Worm (Caenorhabditis elegans) whole organism, young adult: ENCODE results near the gene cysl-3.
A peak's percentile ranks its signal among the peaks of the same experiment; 100 is the strongest.

Experiments used
- B0261.1 ChIP-seq: sonication (generic microtip); optimal IDR thresholded peaks from 2 replicates; lab custom pipeline; 2016; ENCODE audit warnings: mild to moderate bottlenecking, missing genetic modification characterization, moderate library complexity, missing compliant biosample characterization
- B0336.3 ChIP-seq: fragments of 200-800 bp; sonication (Bioruptor generic); IDR thresholded peaks from 2 replicates; pipeline ENCODE4 v1.3.6; 2022; ENCODE audit warnings: missing genetic modification characterization, missing compliant biosample characterization
- D2030.7 ChIP-seq: fragments of 200-800 bp; sonication (Bioruptor generic); IDR thresholded peaks from 2 replicates; pipeline ENCODE4 v1.3.6; 2022; ENCODE audit warnings: missing genetic modification reagents, missing genetic modification characterization, missing compliant biosample characterization
- F10E7.11 ChIP-seq: sonication (generic microtip); optimal IDR thresholded peaks from 2 replicates; lab custom pipeline; 2017; ENCODE audit warnings: mild to moderate bottlenecking, missing genetic modification characterization, moderate library complexity, missing compliant biosample characterization
- F22D6.2 ChIP-seq: sonication (generic microtip); optimal IDR thresholded peaks from 2 replicates; lab custom pipeline; 2016; ENCODE audit warnings: mild to moderate bottlenecking, missing genetic modification characterization, missing compliant biosample characterization
- F49E8.2 ChIP-seq: sonication (generic microtip); optimal IDR thresholded peaks from 3 replicates; lab custom pipeline; 2017; ENCODE audit warnings: missing genetic modification characterization, mild to moderate bottlenecking, missing compliant biosample characterization, antibody characterized with exemption, moderate library complexity; ENCODE audit not compliant: insufficient read depth
- F52B5.7 ChIP-seq: sonication (generic microtip); optimal IDR thresholded peaks from 2 replicates; lab custom pipeline; 2016; ENCODE audit warnings: mild to moderate bottlenecking, missing genetic modification characterization, missing compliant biosample characterization
- Y53G8AR.9 ChIP-seq: fragments of 200-800 bp; sonication (Bioruptor generic); conservative IDR thresholded peaks from 2 replicates; pipeline ENCODE4 v1.3.6; 2022; ENCODE audit warnings: missing genetic modification reagents, missing genetic modification characterization, missing compliant biosample characterization
- Y79H2A.3 ChIP-seq: fragments of 200-800 bp; sonication (Bioruptor generic); conservative IDR thresholded peaks from 2 replicates; pipeline ENCODE4 v1.3.6; 2022; ENCODE audit warnings: missing genetic modification reagents, missing genetic modification characterization, missing compliant biosample characterization
- ama-1 ChIP-seq, 3 experiments: fragments of 150-350 bp in 1 of 3; sonication (generic microtip) in 2 of 3; optimal IDR thresholded peaks; 2 replicates each; lab custom pipeline; 2014 to 2018; ENCODE audit warnings: missing biosample characterization in 2 of 3, missing genetic modification characterization in 2 of 3, missing genetic modification reagents in 2 of 3
- attf-5 ChIP-seq: fragments of 200-800 bp; sonication (Bioruptor generic); optimal IDR thresholded peaks from 2 replicates; lab custom pipeline; 2018; ENCODE audit warnings: mild to moderate bottlenecking, missing genetic modification characterization, missing compliant biosample characterization
- cebp-1 ChIP-seq, 2 experiments: fragments of 200-800 bp in 1 of 2; sonication (Bioruptor generic) in 1 of 2; sonication (generic microtip) in 1 of 2; IDR thresholded peaks in 1 of 2; optimal IDR thresholded peaks in 1 of 2; 2 replicates each; pipeline versions ENCODE4 v1.3.6 to Lab custom; 2017 to 2022; ENCODE audit warnings: missing compliant biosample characterization in 2 of 2, missing genetic modification characterization in 2 of 2, mild to moderate bottlenecking in 1 of 2, missing genetic modification reagents in 1 of 2, moderate library complexity in 1 of 2
- cebp-2 ChIP-seq: fragments of 200-800 bp; sonication (Bioruptor generic); IDR thresholded peaks from 2 replicates; pipeline ENCODE4 v1.3.6; 2022; ENCODE audit warnings: missing genetic modification characterization, missing compliant biosample characterization
- ceh-58 ChIP-seq: fragments of 200-800 bp; sonication (Bioruptor generic); IDR thresholded peaks from 2 replicates; pipeline ENCODE4 v1.3.6; 2022; ENCODE audit warnings: missing genetic modification characterization, missing compliant biosample characterization
- ceh-79 ChIP-seq: sonication (generic microtip); optimal IDR thresholded peaks from 2 replicates; lab custom pipeline; 2017; ENCODE audit warnings: mild to moderate bottlenecking, missing genetic modification characterization, missing compliant biosample characterization
- ceh-91 ChIP-seq: fragments of 200-800 bp; sonication (Bioruptor generic); IDR thresholded peaks from 2 replicates; pipeline ENCODE4 v1.3.6; 2022; ENCODE audit warnings: missing genetic modification reagents, missing genetic modification characterization, missing compliant biosample characterization
- efl-1 ChIP-seq: fragments of 150-350 bp; optimal IDR thresholded peaks from 2 replicates; lab custom pipeline; 2014; ENCODE audit warnings: missing biosample characterization, missing genetic modification reagents, missing genetic modification characterization
- fkh-3 ChIP-seq: sonication (generic microtip); optimal IDR thresholded peaks from 2 replicates; lab custom pipeline; 2016; ENCODE audit warnings: mild to moderate bottlenecking, missing genetic modification characterization, missing compliant biosample characterization
- lin-26 ChIP-seq: fragments of 200-800 bp; sonication (Bioruptor generic); IDR thresholded peaks from 2 replicates; pipeline ENCODE4 v1.3.6; 2022; ENCODE audit warnings: missing genetic modification reagents, missing genetic modification characterization, missing compliant biosample characterization
- lir-1 ChIP-seq: fragments of 200-800 bp; sonication (Bioruptor generic); conservative IDR thresholded peaks from 2 replicates; pipeline ENCODE4 v1.3.6; 2022; ENCODE audit warnings: missing genetic modification reagents, missing genetic modification characterization, missing compliant biosample characterization
- madf-6 ChIP-seq: fragments of 200-800 bp; sonication (Bioruptor generic); IDR thresholded peaks from 2 replicates; pipeline ENCODE4 v1.3.6; 2022; ENCODE audit warnings: missing genetic modification reagents, missing genetic modification characterization, missing compliant biosample characterization
- madf-8 ChIP-seq: fragments of 200-800 bp; sonication (Bioruptor generic); conservative IDR thresholded peaks from 2 replicates; pipeline ENCODE4 v1.3.6; 2022; ENCODE audit warnings: missing genetic modification reagents, missing genetic modification characterization, missing compliant biosample characterization
- nhr-27 ChIP-seq: fragments of 200-800 bp; sonication (Bioruptor generic); optimal IDR thresholded peaks from 2 replicates; lab custom pipeline; 2018; ENCODE audit warnings: mild to moderate bottlenecking, missing genetic modification characterization, moderate library complexity, missing compliant biosample characterization
- nhr-80 ChIP-seq: sonication (generic microtip); optimal IDR thresholded peaks from 2 replicates; lab custom pipeline; 2016; ENCODE audit warnings: missing genetic modification characterization, missing compliant biosample characterization
- rcor-1 ChIP-seq: fragments of 200-800 bp; sonication (Bioruptor generic); IDR thresholded peaks from 2 replicates; pipeline ENCODE4 v1.3.6; 2022; ENCODE audit warnings: missing genetic modification reagents, missing genetic modification characterization, missing compliant biosample characterization
- snpc-1.1 ChIP-seq: sonication (generic microtip); optimal IDR thresholded peaks from 2 replicates; lab custom pipeline; 2017; ENCODE audit warnings: missing genetic modification characterization, mild to moderate bottlenecking, missing compliant biosample characterization, antibody characterized with exemption, moderate library complexity, missing genotype, missing genetic modification reagents; ENCODE audit not compliant: insufficient read depth
- tbp1 ChIP-seq: fragments of 200-800 bp; sonication (Bioruptor generic); optimal IDR thresholded peaks from 2 replicates; lab custom pipeline; 2018; ENCODE audit warnings: mild to moderate bottlenecking, missing genetic modification characterization, missing compliant biosample characterization
- tlf-1 ChIP-seq: fragments of 200-800 bp; sonication (Bioruptor generic); optimal IDR thresholded peaks from 2 replicates; lab custom pipeline; 2018; ENCODE audit warnings: mild to moderate bottlenecking, missing genetic modification characterization, missing compliant biosample characterization
- xnd-1 ChIP-seq: sonication (generic microtip); optimal IDR thresholded peaks from 2 replicates; lab custom pipeline; 2016; ENCODE audit warnings: missing genotype, missing genetic modification reagents, missing genetic modification characterization, missing compliant biosample characterization
- zfh-2 ChIP-seq: fragments of 200-800 bp; sonication (Bioruptor generic); conservative IDR thresholded peaks from 2 replicates; pipeline ENCODE4 v1.3.6; 2022; ENCODE audit warnings: missing genetic modification reagents, missing genetic modification characterization, missing compliant biosample characterization

Gene cysl-3

DNA sequence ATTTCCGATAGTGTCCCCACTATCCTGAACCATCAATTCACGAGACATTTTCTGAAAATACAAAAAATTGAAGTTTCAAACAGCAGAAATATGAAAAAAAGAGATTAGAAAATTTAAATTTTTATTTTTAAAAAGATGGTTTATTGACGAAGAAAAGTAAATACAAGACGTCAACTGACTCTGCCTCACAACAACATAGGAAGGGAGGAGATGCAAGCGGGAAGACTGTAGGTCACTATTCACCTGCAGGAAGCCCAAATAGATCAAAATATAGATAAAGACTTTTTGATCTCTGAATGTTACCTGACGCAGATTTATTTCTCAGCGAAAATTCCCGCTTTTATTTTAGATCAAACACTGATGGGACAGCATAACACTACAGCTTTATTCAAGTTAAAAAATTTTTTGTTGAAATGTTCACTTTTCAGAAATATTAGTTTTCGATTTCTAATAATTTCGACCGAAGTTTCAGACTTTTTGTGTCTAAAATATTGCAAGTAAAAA is at the start of gene cysl-3:
Gene cysl-3, minus strand, starts transcription at position 51 of the 504 bp plus-strand sequence.
- TF ChIP-seq Y53G8AR.9 (GFP tag; lab: Robert Waterston, UW) (0 out of 2 replicates have a peak, but pooled peaks have one; percentile 18), madf-8 (peak; percentile 65), efl-1 (peak; percentile 62), tlf-1 (GFP tag; lab: Kevin White, UChicago) (no peak), madf-6 (GFP tag; lab: Robert Waterston, UW) (peak; percentile 85)

DNA sequence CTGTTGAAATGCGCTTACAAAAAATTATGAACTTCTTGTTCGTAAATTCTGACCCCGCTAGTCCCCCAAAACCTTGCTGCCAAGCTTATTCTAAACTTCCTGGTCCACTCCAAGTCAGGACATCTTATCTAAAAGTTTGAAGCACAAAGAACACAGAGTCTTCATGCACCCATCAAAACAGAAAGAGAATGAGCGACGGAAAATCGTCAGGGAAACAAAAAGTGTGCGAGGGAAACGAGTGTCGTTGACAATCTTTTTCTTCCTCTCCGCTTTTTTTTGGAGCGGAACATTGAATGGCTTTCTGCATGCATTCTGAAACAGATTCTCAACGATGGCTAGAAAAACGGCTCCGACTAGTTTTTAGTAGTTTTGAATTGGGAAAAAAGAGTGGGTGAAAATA is 49.3 kb upstream of the cysl-3 start:
- TF ChIP-seq fkh-3 (tag; lab: Kevin White, UChicago) (no peak), F52B5.7 (no peak), B0261.1 (tag; lab: Kevin White, UChicago) (no peak), F49E8.2 (tag; lab: Kevin White, UChicago) (no peak), tbp1 (GFP tag; lab: Kevin White, UChicago) (no peak), ceh-79 (tag; lab: Kevin White, UChicago) (no peak), madf-8 (no peak), ceh-58 (GFP tag; lab: Robert Waterston, UW) (no peak), lin-26 (no peak), ama-1 (optimal IDR thresholded peaks at IDR 0.05; lab: Kevin White, UChicago) (no peak), ama-1 (GFP tag; optimal IDR thresholded peaks at IDR 0.05; lab: Kevin White, UChicago) (no peak), nhr-80 (tag; lab: Kevin White, UChicago) (no peak)

DNA sequence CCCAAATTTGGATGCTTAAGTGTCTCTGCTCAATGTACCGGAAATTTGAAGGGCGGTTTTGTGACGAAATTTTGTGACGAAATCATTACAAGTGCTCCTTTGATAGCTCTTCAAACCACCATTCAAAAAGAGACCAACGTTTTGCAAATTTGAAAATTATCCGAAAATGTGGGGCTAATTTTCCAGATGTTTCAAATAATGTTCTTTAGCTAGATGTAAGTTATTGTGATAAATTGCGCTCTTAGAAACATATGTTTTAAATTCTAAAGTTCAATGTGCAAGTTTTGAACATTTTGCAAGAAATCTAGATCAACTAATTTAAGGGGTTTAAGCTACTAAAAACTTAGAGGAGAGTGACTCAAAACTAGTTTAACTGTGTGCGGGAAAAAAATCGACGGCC is 44.9 kb upstream of the cysl-3 start:
- TF ChIP-seq cebp-1 (GFP tag; IDR thresholded peaks at IDR 0.05; lab: Robert Waterston, UW): no peak
- peak; percentile 27 for TF ChIP-seq cebp-1 (tag; optimal IDR thresholded peaks at IDR 0.05; lab: Kevin White, UChicago)
- no peak for TF ChIP-seq D2030.7 (GFP tag; lab: Robert Waterston, UW)

DNA sequence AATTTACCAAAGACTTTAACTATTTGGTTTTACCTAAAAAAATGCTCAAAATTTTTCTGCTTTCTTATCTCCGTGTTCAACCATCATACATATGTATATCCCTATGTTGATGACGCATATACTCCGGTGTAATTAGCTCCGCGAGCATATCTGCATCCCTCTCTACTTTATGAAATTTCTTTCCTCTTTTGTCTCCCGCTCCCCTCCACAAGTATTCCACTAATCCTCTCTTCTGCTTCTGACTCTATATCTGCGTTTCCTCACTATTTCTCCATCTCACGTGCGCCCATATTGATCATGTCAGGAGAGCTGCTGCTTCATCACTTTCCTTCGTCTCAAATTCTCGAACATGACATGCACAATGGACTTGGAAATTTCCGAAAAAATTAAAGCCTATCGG is 39.0 kb upstream of the cysl-3 start, which contains the start of gene H10D18.1:
Gene H10D18.1, plus strand, starts transcription at position 277 of the 400 bp plus-strand sequence.
- no peak for TF ChIP-seq cebp-1 (GFP tag; IDR thresholded peaks at IDR 0.05; lab: Robert Waterston, UW)
- no peak for TF ChIP-seq cebp-1 (tag; optimal IDR thresholded peaks at IDR 0.05; lab: Kevin White, UChicago)
- no peak for TF ChIP-seq ceh-91 (GFP tag; lab: Robert Waterston, UW)
- TF ChIP-seq fkh-3 (tag; lab: Kevin White, UChicago): no peak
- no peak for TF ChIP-seq lin-26
- no peak for TF ChIP-seq Y79H2A.3
- no peak for TF ChIP-seq rcor-1 (GFP tag; lab: Robert Waterston, UW)
- TF ChIP-seq attf-5 (GFP tag; lab: Kevin White, UChicago): no peak

DNA sequence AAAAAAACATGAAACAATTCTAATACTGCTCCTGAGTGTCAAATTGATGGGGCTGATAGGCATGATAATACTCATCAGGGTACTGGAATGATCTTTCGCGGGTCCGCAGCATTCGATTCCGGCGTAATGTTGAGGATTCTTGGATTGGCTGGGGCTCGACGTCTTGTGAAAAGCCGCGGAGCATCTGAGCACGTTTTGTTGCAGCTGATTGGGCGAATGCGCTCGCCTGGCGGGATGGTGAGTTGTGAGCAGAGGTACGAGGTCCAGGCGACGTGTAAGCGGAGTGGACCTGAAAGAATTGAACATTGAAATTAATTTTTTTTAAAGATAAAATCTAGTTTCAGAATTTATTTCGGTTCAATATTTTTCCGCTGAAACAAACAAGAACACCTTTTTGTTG is 38.1 kb upstream of the cysl-3 start:
- TF ChIP-seq nhr-27: no peak
- peak; percentile 67 for TF ChIP-seq zfh-2 (GFP tag; lab: Robert Waterston, UW)

DNA sequence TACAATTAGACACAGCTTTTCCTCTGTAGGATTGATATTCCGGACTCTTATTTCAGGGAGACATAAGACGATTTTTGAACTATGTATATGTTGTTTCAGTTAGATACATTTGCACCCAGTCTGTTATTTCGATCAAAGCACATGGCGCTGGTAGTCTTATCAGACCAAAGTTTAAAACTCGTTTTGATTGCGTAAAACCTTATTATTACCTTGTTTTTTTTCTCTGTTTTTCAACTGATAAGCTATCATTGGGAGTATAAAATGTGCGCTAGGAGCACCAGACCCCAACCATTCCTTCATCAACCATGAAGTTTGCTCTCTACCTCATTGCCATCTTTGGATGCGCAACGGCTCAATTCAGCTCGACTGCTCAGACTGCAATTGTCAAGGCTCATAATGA is 36.4 kb upstream of the cysl-3 start, which contains the start of gene scl-12:
Gene scl-12, plus strand, starts transcription at position 301 of the 400 bp plus-strand sequence.
- TF ChIP-seq B0336.3 (GFP tag; lab: Robert Waterston, UW) (no peak), lir-1 (no peak), F22D6.2 (tag; lab: Kevin White, UChicago) (no peak), cebp-2 (GFP tag; lab: Robert Waterston, UW) (no peak), xnd-1 (tag; lab: Kevin White, UChicago) (no peak), Y53G8AR.9 (GFP tag; lab: Robert Waterston, UW) (no peak), F10E7.11 (tag; lab: Kevin White, UChicago) (no peak), snpc-1.1 (tag; lab: Kevin White, UChicago) (no peak)
